Worm (Caenorhabditis elegans): Measurements from ENCODE around the gene gln-6.

- TF ChIP-seq ztf-29 (GFP tag; IDR thresholded peaks at IDR 0.05) (no peak), med-1 (GFP tag; optimal IDR thresholded peaks at IDR 0.05; ENCODE audit: insufficient read depth) (no peak), flt-1 (GFP tag; IDR thresholded peaks at IDR 0.05) (no peak), ref-1 (GFP tag; conservative IDR thresholded peaks at IDR 0.05) (no peak), cog-1 (tag; optimal IDR thresholded peaks at IDR 0.05) (no peak)
Measured at ce11 chrIV:9784689-9785088, 44.0 kb upstream of the gln-6 start, which contains the start of gene sre-4.
